Fruit fly (Drosophila melanogaster) whole organism, wandering third instar larva: Measurements from ENCODE around the gene CG6729.
A peak's percentile ranks its signal among the peaks of the same experiment; 100 is the strongest.

Experiments
- Abd-B ChIP-seq: fragments of >200 bp; optimal IDR thresholded peaks from 2 replicates; lab custom pipeline; 2017; ENCODE audit warnings: missing biosample characterization, missing genetic modification characterization
- CG32264 ChIP-seq: fragments of 200-800 bp; sonication (Bioruptor generic); optimal IDR thresholded peaks from 2 replicates; lab custom pipeline; 2016; ENCODE audit warnings: missing biosample characterization, missing genetic modification characterization
- CG9705 ChIP-seq: fragments of 200-800 bp; sonication (Bioruptor generic); optimal IDR thresholded peaks from 2 replicates; lab custom pipeline; 2018; ENCODE audit warnings: missing biosample characterization, mild to moderate bottlenecking, missing genetic modification characterization
- Dfd ChIP-seq: fragments of >200 bp; optimal IDR thresholded peaks from 2 replicates; lab custom pipeline; 2017; ENCODE audit warnings: missing biosample characterization, missing genetic modification characterization
- Dif ChIP-seq: fragments of 200-275, 200-300 bp; sonication (Bioruptor generic); optimal IDR thresholded peaks from 2 replicates; lab custom pipeline; 2018; ENCODE audit warnings: missing biosample characterization, missing genetic modification characterization; ENCODE audit not compliant: partially characterized antibody
- GATAd ChIP-seq: sonication (Bioruptor generic); optimal IDR thresholded peaks from 2 replicates; lab custom pipeline; 2016; ENCODE audit warnings: missing biosample characterization, missing genetic modification characterization
- HLH106 ChIP-seq: fragments of 200-800 bp; optimal IDR thresholded peaks from 3 replicates; lab custom pipeline; 2019; ENCODE audit warnings: missing biosample characterization, mild to moderate bottlenecking, missing genetic modification characterization, moderate library complexity
- Myc ChIP-seq: fragments of >200 bp; optimal IDR thresholded peaks from 2 replicates; lab custom pipeline; 2017
- N ChIP-seq: fragments of >200 bp; optimal IDR thresholded peaks from 2 replicates; lab custom pipeline; 2018; ENCODE audit warnings: missing biosample characterization, missing external identifiers, missing genetic modification characterization
- OdsH ChIP-seq: fragments of 200-800 bp; sonication (Bioruptor generic); optimal IDR thresholded peaks from 2 replicates; lab custom pipeline; 2016; ENCODE audit warnings: missing biosample characterization, mild to moderate bottlenecking, missing genetic modification characterization
- Rel ChIP-seq, 2 experiments: fragments of 200-800 bp; sonication (Bioruptor generic) in 1 of 2; optimal IDR thresholded peaks; 2 replicates in 1 of 2; 3 replicates in 1 of 2; lab custom pipeline; 2016 to 2019; ENCODE audit warnings: mild to moderate bottlenecking in 2 of 2, missing biosample characterization in 2 of 2, missing genetic modification characterization in 2 of 2, moderate library complexity in 1 of 2
- Sp1 ChIP-seq: fragments of 200-800 bp; sonication (Bioruptor generic); optimal IDR thresholded peaks from 3 replicates; lab custom pipeline; 2019; ENCODE audit warnings: missing biosample characterization, mild to moderate bottlenecking, missing genetic modification characterization, moderate library complexity
- Vsx2 ChIP-seq: fragments of 200-300, 225-300 bp; sonication (Bioruptor generic); optimal IDR thresholded peaks from 2 replicates; lab custom pipeline; 2018; ENCODE audit warnings: missing biosample characterization, missing genetic modification characterization; ENCODE audit not compliant: partially characterized antibody
- brk ChIP-seq: fragments of 200-800 bp; sonication (Bioruptor generic); optimal IDR thresholded peaks from 2 replicates; lab custom pipeline; 2016; ENCODE audit warnings: missing biosample characterization, mild to moderate bottlenecking, missing genetic modification characterization
- dl ChIP-seq, 2 experiments: fragments of 175-275, 200-275 bp in 1 of 2; fragments of 200-275 bp in 1 of 2; sonication (Bioruptor generic); optimal IDR thresholded peaks; lab custom pipeline; 2018; ENCODE audit warnings: mild to moderate bottlenecking in 2 of 2, missing biosample characterization in 2 of 2, missing genetic modification characterization in 2 of 2, moderate library complexity in 2 of 2; ENCODE audit not compliant: partially characterized antibody in 2 of 2, insufficient read depth in 1 of 2
- dmrt93B ChIP-seq: fragments of 200-800 bp; sonication (Bioruptor generic); optimal IDR thresholded peaks from 2 replicates; lab custom pipeline; 2018; ENCODE audit warnings: missing biosample characterization, mild to moderate bottlenecking, missing genetic modification characterization
- dsf ChIP-seq: sonication (Bioruptor generic); optimal IDR thresholded peaks from 2 replicates; lab custom pipeline; 2016; ENCODE audit warnings: missing biosample characterization, missing genetic modification characterization, borderline replicate concordance
- ey ChIP-seq: fragments of 200-800 bp; sonication (Bioruptor generic); optimal IDR thresholded peaks from 2 replicates; lab custom pipeline; 2016; ENCODE audit warnings: missing biosample characterization, missing genetic modification characterization
- foxo ChIP-seq, 2 experiments: fragments of 200-800 bp; sonication (Bioruptor generic); optimal IDR thresholded peaks; 2 replicates in 1 of 2; 3 replicates in 1 of 2; lab custom pipeline; 2016 to 2017; ENCODE audit warnings: missing biosample characterization in 2 of 2, missing genetic modification characterization in 2 of 2
- fru ChIP-seq: fragments of 200-800 bp; sonication (Bioruptor generic); optimal IDR thresholded peaks from 3 replicates; lab custom pipeline; 2016; ENCODE audit warnings: missing biosample characterization, mild to moderate bottlenecking, missing genetic modification characterization
- h ChIP-seq: fragments of 200-800 bp; sonication (Bioruptor generic); optimal IDR thresholded peaks from 3 replicates; lab custom pipeline; 2016; ENCODE audit warnings: missing biosample characterization, mild to moderate bottlenecking, missing genetic modification characterization
- jim ChIP-seq: fragments of 175-275, 200-325 bp; sonication (Bioruptor generic); optimal IDR thresholded peaks from 2 replicates; lab custom pipeline; 2016; ENCODE audit warnings: missing biosample characterization, mild to moderate bottlenecking, missing genetic modification characterization
- lola ChIP-seq: fragments of >200 bp; optimal IDR thresholded peaks from 2 replicates; lab custom pipeline; 2017; ENCODE audit warnings: missing biosample characterization, missing genetic modification characterization
- rgr ChIP-seq: fragments of 200-800 bp; sonication (Bioruptor generic); optimal IDR thresholded peaks from 3 replicates; lab custom pipeline; 2016; ENCODE audit warnings: missing biosample characterization, mild to moderate bottlenecking, missing genetic modification characterization
- sv ChIP-seq: fragments of 200-800 bp; sonication (Bioruptor generic); optimal IDR thresholded peaks from 3 replicates; lab custom pipeline; 2016; ENCODE audit warnings: missing biosample characterization, missing genetic modification characterization
- tai ChIP-seq: sonication (Bioruptor generic); optimal IDR thresholded peaks from 2 replicates; lab custom pipeline; 2016; ENCODE audit warnings: missing biosample characterization, missing genetic modification characterization
- woc ChIP-seq: sonication (Bioruptor generic); optimal IDR thresholded peaks from 2 replicates; lab custom pipeline; 2016; ENCODE audit warnings: missing biosample characterization, mild to moderate bottlenecking, missing genetic modification characterization

CG6729 gene

dm6 chr2L:10703281-10703680 is 40.5 kb downstream of the CG6729 start, which contains the start of gene CG6415 (continued):
- no peak for TF ChIP-seq dl (GFP tag; optimal IDR thresholded peaks at IDR 0.05; lab: Kevin White, UChicago; ENCODE audit: insufficient read depth in 1 of 2, partially characterized antibody in 2 of 2)

- TF ChIP-seq h (GFP tag; lab: Kevin White, UChicago) (no peak), tai (GFP tag; lab: Kevin White, UChicago) (no peak), brk (no peak), Dfd (GFP tag; lab: Kevin White, UChicago) (no peak), Dif (no peak), OdsH (GFP tag; lab: Kevin White, UChicago) (no peak), ey (no peak), woc (GFP tag; lab: Kevin White, UChicago) (no peak), Myc (no peak), Sp1 (GFP tag; lab: Kevin White, UChicago) (no peak)
Observed at dm6 chr2L:10701499-10702062, 42.2 kb downstream of the CG6729 start, which contains the start of gene Lip1. Gene Lip1, minus strand, starts transcription at chr2L:10701544.

- no peak for TF ChIP-seq jim (GFP tag; lab: Kevin White, UChicago)
- no peak for TF ChIP-seq lola
- TF ChIP-seq h (GFP tag; lab: Kevin White, UChicago), result peak; percentile 13
- TF ChIP-seq CG9705 (GFP tag; lab: Kevin White, UChicago), result no peak
- TF ChIP-seq Myc, result no peak
- no peak for TF ChIP-seq rgr (GFP tag; lab: Kevin White, UChicago)
- no peak for TF ChIP-seq Vsx2 (GFP tag; lab: Kevin White, UChicago)
- peak; percentile 8 for TF ChIP-seq sv (GFP tag; lab: Kevin White, UChicago)
- TF ChIP-seq CG32264 (GFP tag; lab: Kevin White, UChicago), result no peak
- TF ChIP-seq foxo (GFP tag; optimal IDR thresholded peaks at IDR 0.05; lab: Kevin White, UChicago), result no peak
- TF ChIP-seq OdsH (GFP tag; lab: Kevin White, UChicago), result no peak
Observed at dm6 chr2L:10697992-10698391, 45.7 kb downstream of the CG6729 start, which contains the start of gene CG7300. Gene CG7300, minus strand, starts transcription at chr2L:10698043.

DNA sequence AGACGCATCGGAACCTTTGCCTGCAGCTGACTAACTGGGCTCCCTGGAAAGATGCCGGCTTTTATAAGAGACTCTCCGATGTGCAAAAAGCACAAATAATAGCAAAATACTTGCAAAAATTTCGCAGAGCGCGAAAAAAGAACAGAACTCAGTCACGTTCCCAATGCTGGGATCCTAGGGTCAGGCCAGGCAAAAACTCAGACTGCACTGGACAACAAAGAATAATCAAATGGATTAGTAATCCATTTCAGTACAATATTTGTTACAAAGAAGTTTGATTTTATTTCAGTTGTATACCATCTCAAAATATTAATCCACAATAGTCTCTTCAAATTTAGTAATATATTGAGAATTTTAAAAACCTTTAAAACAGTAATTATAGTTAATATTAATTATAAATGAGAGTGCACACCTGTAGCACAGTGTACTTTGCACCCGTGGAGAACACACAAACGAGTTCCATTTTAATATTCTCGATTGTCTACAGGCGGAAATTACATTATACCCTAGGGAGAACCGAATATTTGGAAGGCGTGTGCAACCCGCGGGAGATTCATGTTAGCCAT is 49.6 kb downstream of the CG6729 start, which contains the start of gene CG17108:
Gene CG17108 (minus strand): TSS at position 51 of the 566 bp plus-strand sequence.
- TF ChIP-seq ey (no peak), HLH106 (no peak), CG32264 (GFP tag; lab: Kevin White, UChicago) (no peak), dl (GFP tag; optimal IDR thresholded peaks at IDR 0.05; lab: Kevin White, UChicago; ENCODE audit: insufficient read depth in 1 of 2, partially characterized antibody in 2 of 2) (no peak), N (no peak), Myc (no peak), fru (GFP tag; lab: Kevin White, UChicago) (no peak), dmrt93B (GFP tag; lab: Kevin White, UChicago) (no peak), CG9705 (GFP tag; lab: Kevin White, UChicago) (no peak), brk (no peak), Rel (GFP tag; optimal IDR thresholded peaks at IDR 0.05; lab: Kevin White, UChicago) (no peak), Rel (tag; optimal IDR thresholded peaks at IDR 0.05; lab: Kevin White, UChicago) (no peak), Abd-B (no peak), GATAd (GFP tag; lab: Kevin White, UChicago) (no peak), foxo (GFP tag; optimal IDR thresholded peaks at IDR 0.05; lab: Kevin White, UChicago) (no peak), dsf (GFP tag; lab: Kevin White, UChicago) (no peak), tai (GFP tag; lab: Kevin White, UChicago) (no peak)

dm6 chr2L:10693018-10693417 is 50.7 kb downstream of the CG6729 start:
- no peak for TF ChIP-seq tai (GFP tag; lab: Kevin White, UChicago)
- no peak for TF ChIP-seq GATAd (GFP tag; lab: Kevin White, UChicago)
- peak; percentile 56 for TF ChIP-seq Dfd (GFP tag; lab: Kevin White, UChicago)
- TF ChIP-seq Rel (GFP tag; optimal IDR thresholded peaks at IDR 0.05; lab: Kevin White, UChicago), result no peak
- no peak for TF ChIP-seq Rel (tag; optimal IDR thresholded peaks at IDR 0.05; lab: Kevin White, UChicago)
